Worm (Caenorhabditis elegans): ENCODE results near the gene C50F4.6.

Gene C50F4.6

DNA sequence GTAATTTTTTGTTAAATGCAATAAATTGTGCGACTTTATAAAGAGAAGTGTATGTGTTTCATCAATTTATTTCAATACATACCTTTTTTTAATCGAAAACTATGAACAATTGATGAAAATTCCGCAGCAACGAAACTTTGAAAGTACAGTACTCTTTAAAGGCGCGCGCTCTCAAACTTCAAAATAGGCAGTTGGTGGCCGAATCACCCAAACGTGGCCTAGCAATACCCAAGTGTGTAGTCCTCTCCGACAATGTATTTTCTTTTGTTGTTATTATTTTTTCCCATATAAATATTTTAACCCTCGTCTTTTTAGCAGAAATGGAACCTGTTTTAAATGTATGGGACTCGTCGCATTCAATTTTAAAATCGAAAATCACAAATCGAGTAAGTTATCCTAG, 9.4 kb upstream of the C50F4.6 start, which contains the start of gene C50F4.4 (continued):
- TF ChIP-seq snpc-1.3 (tag; optimal IDR thresholded peaks at IDR 0.05; ENCODE audit: insufficient read depth) = no peak
- no peak for TF ChIP-seq let-526 (GFP tag; IDR thresholded peaks at IDR 0.05)
- TF ChIP-seq cebp-2 (GFP tag; IDR thresholded peaks at IDR 0.05) = no peak
- no peak for TF ChIP-seq F55B11.4 (tag; optimal IDR thresholded peaks at IDR 0.05; ENCODE audit: borderline replicate concordance, insufficient read depth)
- no peak for TF ChIP-seq tbx-9 (tag; optimal IDR thresholded peaks at IDR 0.05; ENCODE audit: borderline replicate concordance)
- no peak for TF ChIP-seq lir-1 (GFP tag; conservative IDR thresholded peaks at IDR 0.05)
- TF ChIP-seq madf-6 (GFP tag; IDR thresholded peaks at IDR 0.05) = peak; percentile 85
- peak; percentile 32; the same call in 1 of the 2 replicates for TF ChIP-seq D2030.7 (GFP tag; IDR thresholded peaks at IDR 0.05)
- TF ChIP-seq ztf-25 (GFP tag; IDR thresholded peaks at IDR 0.05) = no peak
- TF ChIP-seq F23B12.7 (tag; optimal IDR thresholded peaks at IDR 0.05; ENCODE audit: insufficient read depth) = no peak

DNA sequence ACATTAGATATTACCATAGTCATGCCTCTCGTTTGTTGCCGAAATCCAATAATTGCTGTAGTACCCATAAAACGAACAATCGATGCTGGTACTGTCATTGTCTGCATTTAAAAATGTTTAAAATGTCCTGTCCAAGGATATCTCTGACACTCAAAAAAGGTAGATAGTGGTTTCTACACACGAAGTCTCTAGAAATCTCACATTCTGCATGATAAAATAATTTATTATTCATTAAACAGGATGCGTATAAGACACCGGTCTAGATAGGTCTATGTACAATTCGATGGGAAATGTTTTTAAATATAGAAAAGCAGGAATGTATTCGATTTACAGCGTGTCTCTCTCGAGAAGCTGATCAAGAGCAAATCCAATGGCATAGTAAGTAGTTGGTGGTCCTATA, 6.3 kb upstream of the C50F4.6 start, which contains the start of gene C50F4.12:
Gene C50F4.12, minus strand, starts transcription at position 101 of the 400 bp plus-strand sequence.
- no peak for TF ChIP-seq C06A6.2 (GFP tag; conservative IDR thresholded peaks at IDR 0.05)
- TF ChIP-seq F57C9.4 (tag; optimal IDR thresholded peaks at IDR 0.05) = no peak
- no peak for TF ChIP-seq ama-1 (optimal IDR thresholded peaks at IDR 0.05)
- TF ChIP-seq ama-1 (GFP tag; optimal IDR thresholded peaks at IDR 0.05) = no peak
- no peak for TF ChIP-seq F55B11.4 (tag; optimal IDR thresholded peaks at IDR 0.05; ENCODE audit: borderline replicate concordance, insufficient read depth)
- no peak for TF ChIP-seq mcd-1 (GFP tag; IDR thresholded peaks at IDR 0.05)

DNA sequence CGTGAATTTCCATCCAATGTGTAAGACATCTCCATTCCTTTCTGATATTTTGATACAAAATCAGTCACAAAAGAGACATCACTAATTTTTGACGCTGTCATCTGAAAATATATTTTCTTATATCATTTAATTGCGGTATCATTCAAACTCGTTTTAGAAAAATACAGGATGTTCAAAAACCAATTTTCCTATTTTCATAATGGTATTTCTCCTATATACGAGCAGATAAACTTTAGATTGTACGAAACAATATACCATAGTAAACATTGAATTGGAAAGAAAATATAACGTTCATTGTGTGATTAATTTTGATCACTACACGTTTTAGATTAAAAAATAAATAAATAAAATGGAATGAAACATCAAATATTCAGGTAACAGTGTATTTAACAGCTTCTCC, 4.4 kb upstream of the C50F4.6 start, which contains the start of gene C50F4.16:
Gene C50F4.16, minus strand, starts transcription at position 101 of the 400 bp plus-strand sequence.
- TF ChIP-seq rpc-1 (optimal IDR thresholded peaks at IDR 0.05) (no peak), rpc-1 (tag; optimal IDR thresholded peaks at IDR 0.05) (no peak), madf-6 (GFP tag; IDR thresholded peaks at IDR 0.05) (0 out of 2 replicates have a peak, but pooled peaks have one; percentile 31), ama-1 (optimal IDR thresholded peaks at IDR 0.05) (no peak), ama-1 (GFP tag; optimal IDR thresholded peaks at IDR 0.05) (peak in 1 of 2 experiments; percentile 26)

DNA sequence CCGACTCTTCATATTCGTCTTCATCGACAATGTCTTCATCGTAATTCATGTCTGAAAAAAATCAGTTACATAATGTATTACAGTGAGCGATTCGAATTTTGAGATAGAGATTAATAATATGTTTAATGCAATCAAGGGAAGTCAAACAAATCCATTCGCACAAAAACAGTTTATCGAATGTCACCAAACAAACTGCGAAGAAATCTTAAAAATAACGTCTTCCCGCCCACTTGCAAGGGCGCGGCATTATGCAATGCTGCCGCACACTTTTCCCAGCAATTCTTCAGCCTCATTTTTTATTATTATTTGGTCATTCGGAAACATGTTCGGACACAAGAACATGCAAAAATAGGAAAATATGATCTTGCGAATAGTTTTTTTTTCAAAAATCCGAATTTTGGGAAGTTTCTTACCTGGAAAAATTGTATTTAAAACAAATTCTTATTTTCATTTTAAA, 1.7 kb upstream of the C50F4.6 start, which contains the start of gene mdf-1:
Gene mdf-1, minus strand, starts transcription at position 51 of the 457 bp plus-strand sequence.
- TF ChIP-seq repo-1 (tag; optimal IDR thresholded peaks at IDR 0.05) = peak; percentile 57
- no peak for TF ChIP-seq nhr-120 (GFP tag; IDR thresholded peaks at IDR 0.05)
- TF ChIP-seq egl-44 (GFP tag; IDR thresholded peaks at IDR 0.05) = no peak
- TF ChIP-seq madf-3 (GFP tag; IDR thresholded peaks at IDR 0.05) = peak; percentile 69; the same call in 1 of the 2 replicates
- peak; percentile 59 for TF ChIP-seq efl-1 (GFP tag; optimal IDR thresholded peaks at IDR 0.05)
- peak; percentile 52 for TF ChIP-seq snpc-3.4 (tag; optimal IDR thresholded peaks at IDR 0.05)
- no peak for TF ChIP-seq zfh-2 (GFP tag; conservative IDR thresholded peaks at IDR 0.05)
- peak; percentile 74 for TF ChIP-seq lin-54 (GFP tag; optimal IDR thresholded peaks at IDR 0.05)
- 0 out of 2 replicates have a peak, but pooled peaks have one; percentile 12 for TF ChIP-seq hmg-1.2 (GFP tag; IDR thresholded peaks at IDR 0.05)
- peak in 1 of 3 experiments; percentile 69 for TF ChIP-seq lin-35 (GFP tag; optimal IDR thresholded peaks at IDR 0.05)
- TF ChIP-seq F55B11.4 (tag; optimal IDR thresholded peaks at IDR 0.05; ENCODE audit: borderline replicate concordance, insufficient read depth) = no peak
- no peak for TF ChIP-seq Y53G8AR.9 (GFP tag; conservative IDR thresholded peaks at IDR 0.05)
- TF ChIP-seq tbp1 (GFP tag; optimal IDR thresholded peaks at IDR 0.05) = peak; percentile 53
- TF ChIP-seq rpc-1 (optimal IDR thresholded peaks at IDR 0.05) = no peak
- no peak for TF ChIP-seq rpc-1 (tag; optimal IDR thresholded peaks at IDR 0.05)
- peak; percentile 17; the same call in 1 of the 2 replicates for TF ChIP-seq D2030.7 (GFP tag; IDR thresholded peaks at IDR 0.05)
- no peak for TF ChIP-seq F57C9.4 (tag; optimal IDR thresholded peaks at IDR 0.05)
- TF ChIP-seq lin-26 (GFP tag; IDR thresholded peaks at IDR 0.05) = no peak
- TF ChIP-seq hrde-1 (tag; optimal IDR thresholded peaks at IDR 0.05; ENCODE audit: borderline replicate concordance) = peak; percentile 34
- TF ChIP-seq chd-7 (tag; optimal IDR thresholded peaks at IDR 0.05) = peak; percentile 21
- peak; percentile 56 for TF ChIP-seq nhr-80 (tag; optimal IDR thresholded peaks at IDR 0.05)
- TF ChIP-seq dox-1 (GFP tag; IDR thresholded peaks at IDR 0.05) = peak; percentile 49; the same call in 1 of the 2 replicates
- TF ChIP-seq snpc-1.3 (tag; optimal IDR thresholded peaks at IDR 0.05; ENCODE audit: insufficient read depth) = no peak
- no peak for TF ChIP-seq nhr-27 (tag; optimal IDR thresholded peaks at IDR 0.05)
- TF ChIP-seq ztf-26 (tag; optimal IDR thresholded peaks at IDR 0.05) = no peak
- peak; percentile 23 for TF ChIP-seq lin-40 (tag; optimal IDR thresholded peaks at IDR 0.05)
- TF ChIP-seq F23B12.7 (tag; optimal IDR thresholded peaks at IDR 0.05; ENCODE audit: insufficient read depth) = peak; percentile 24
- TF ChIP-seq Y79H2A.3 (GFP tag; conservative IDR thresholded peaks at IDR 0.05) = no peak
- no peak for TF ChIP-seq ztf-6 (GFP tag; IDR thresholded peaks at IDR 0.05)
- TF ChIP-seq cebp-2 (GFP tag; IDR thresholded peaks at IDR 0.05) = no peak
- TF ChIP-seq C06A6.2 (GFP tag; conservative IDR thresholded peaks at IDR 0.05) = peak; percentile 63
- no peak for TF ChIP-seq madf-8 (GFP tag; conservative IDR thresholded peaks at IDR 0.05)

Data from whole organism, young adult.